Worm (Caenorhabditis elegans) whole organism, mixed stage, embryonic: ENCODE measurements around the gene T10C6.10.
"Not testable (repeated sequence)": the region's sequence is repeated elsewhere in the genome, so short reads cannot be mapped to it uniquely, and the experiment has no call there.

Experiments
- M03D4.4 ChIP-seq: sonication (generic microtip); optimal IDR thresholded peaks from 2 replicates; lab custom pipeline; 2017; ENCODE audit warnings: mild to moderate bottlenecking, missing genetic modification characterization, missing compliant biosample characterization
- bed-3 ChIP-seq: fragments of 200-800 bp; sonication (Bioruptor generic); optimal IDR thresholded peaks from 3 replicates; lab custom pipeline; 2018; ENCODE audit warnings: mild to moderate bottlenecking, missing genetic modification characterization, moderate library complexity, missing compliant biosample characterization
- blmp-1 ChIP-seq: fragments of 150-350 bp; optimal IDR thresholded peaks from 2 replicates; lab custom pipeline; 2014; ENCODE audit warnings: missing biosample characterization, missing genetic modification characterization
- ceh-39 ChIP-seq: fragments of 150-350 bp; optimal IDR thresholded peaks from 2 replicates; lab custom pipeline; 2014; ENCODE audit warnings: missing biosample characterization, missing genetic modification characterization
- ceh-43 ChIP-seq: fragments of 200-800 bp; sonication (Bioruptor generic); optimal IDR thresholded peaks from 2 replicates; lab custom pipeline; 2018; ENCODE audit warnings: mild to moderate bottlenecking, missing genetic modification characterization, moderate library complexity, missing compliant biosample characterization
- ceh-83 ChIP-seq: fragments of 200-800 bp; sonication (Bioruptor generic); optimal IDR thresholded peaks from 2 replicates; lab custom pipeline; 2018; ENCODE audit warnings: mild to moderate bottlenecking, missing genetic modification characterization, missing compliant biosample characterization
- ces-1 ChIP-seq: fragments of 150-350 bp; optimal IDR thresholded peaks from 2 replicates; lab custom pipeline; 2014; ENCODE audit warnings: missing biosample characterization, missing genetic modification reagents, missing genetic modification characterization
- cnd-1 ChIP-seq: fragments of 200-800 bp; sonication (Bioruptor generic); optimal IDR thresholded peaks from 2 replicates; lab custom pipeline; 2018; ENCODE audit warnings: mild to moderate bottlenecking, missing genetic modification characterization, missing compliant biosample characterization
- drap-1 ChIP-seq: fragments of 200-800 bp; sonication (Bioruptor generic); optimal IDR thresholded peaks from 3 replicates; lab custom pipeline; 2018; ENCODE audit warnings: mild to moderate bottlenecking, missing genetic modification characterization, missing compliant biosample characterization
- elt-1 ChIP-seq: sonication (generic microtip); optimal IDR thresholded peaks from 2 replicates; lab custom pipeline; 2017; ENCODE audit warnings: missing genetic modification characterization, mild to moderate bottlenecking, missing compliant biosample characterization, antibody characterized with exemption, moderate library complexity, borderline replicate concordance; ENCODE audit not compliant: insufficient read depth
- elt-3 ChIP-seq: fragments of 150-350 bp; optimal IDR thresholded peaks from 2 replicates; lab custom pipeline; 2014; ENCODE audit warnings: missing biosample characterization, missing genetic modification characterization
- flh-1 ChIP-seq: fragments of 200-800 bp; sonication (Bioruptor generic); optimal IDR thresholded peaks from 2 replicates; lab custom pipeline; 2018; ENCODE audit warnings: mild to moderate bottlenecking, missing genetic modification characterization, moderate library complexity, missing compliant biosample characterization
- ham-2 ChIP-seq: fragments of 200-800 bp; sonication (Bioruptor generic); optimal IDR thresholded peaks from 2 replicates; lab custom pipeline; 2018; ENCODE audit warnings: mild to moderate bottlenecking, missing genetic modification characterization, missing compliant biosample characterization
- lin-13 ChIP-seq: fragments of 150-350 bp; optimal IDR thresholded peaks from 2 replicates; lab custom pipeline; 2014; ENCODE audit warnings: missing biosample characterization, missing genetic modification characterization
- lin-32 ChIP-seq: fragments of 200-800 bp; sonication (Bioruptor generic); optimal IDR thresholded peaks from 2 replicates; lab custom pipeline; 2018; ENCODE audit warnings: mild to moderate bottlenecking, missing genetic modification characterization, missing compliant biosample characterization
- mls-2 ChIP-seq: sonication (generic microtip); optimal IDR thresholded peaks from 2 replicates; lab custom pipeline; 2016; ENCODE audit warnings: mild to moderate bottlenecking, missing genetic modification characterization, moderate library complexity, missing compliant biosample characterization
- nhr-12 ChIP-seq: fragments of 150-350 bp; optimal IDR thresholded peaks from 2 replicates; lab custom pipeline; 2014; ENCODE audit warnings: missing biosample characterization, missing genetic modification characterization
- nhr-2 ChIP-seq: fragments of 150-350 bp; optimal IDR thresholded peaks from 2 replicates; lab custom pipeline; 2014; ENCODE audit warnings: missing biosample characterization, missing genetic modification characterization
- nhr-237 ChIP-seq: fragments of 150-350 bp; optimal IDR thresholded peaks from 2 replicates; lab custom pipeline; 2014; ENCODE audit warnings: missing biosample characterization, missing genetic modification characterization
- nhr-28 ChIP-seq: fragments of 150-350 bp; optimal IDR thresholded peaks from 2 replicates; lab custom pipeline; 2014; ENCODE audit warnings: missing biosample characterization, missing genetic modification characterization
- nhr-76 ChIP-seq: sonication (generic microtip); optimal IDR thresholded peaks from 2 replicates; lab custom pipeline; 2017; ENCODE audit warnings: missing biosample characterization, missing genetic modification characterization
- pha-4 ChIP-seq: fragments of 150-350 bp; optimal IDR thresholded peaks from 2 replicates; lab custom pipeline; 2018; ENCODE audit warnings: missing biosample characterization, missing genetic modification reagents, missing genetic modification characterization
- sem-2 ChIP-seq: fragments of 200-800 bp; sonication (Bioruptor generic); optimal IDR thresholded peaks from 2 replicates; lab custom pipeline; 2018; ENCODE audit warnings: mild to moderate bottlenecking, missing genetic modification characterization, missing compliant biosample characterization
- snpc-4 ChIP-seq: fragments of 150-350 bp; optimal IDR thresholded peaks from 2 replicates; lab custom pipeline; 2014; ENCODE audit warnings: missing biosample characterization, missing genetic modification characterization
- sptf-1 ChIP-seq: sonication (generic microtip); optimal IDR thresholded peaks from 2 replicates; lab custom pipeline; 2017; ENCODE audit warnings: mild to moderate bottlenecking, missing genetic modification characterization, moderate library complexity, missing compliant biosample characterization
- tbx-8 ChIP-seq: fragments of 200-800 bp; sonication (Bioruptor generic); optimal IDR thresholded peaks from 2 replicates; lab custom pipeline; 2018; ENCODE audit warnings: mild to moderate bottlenecking, missing genetic modification characterization, moderate library complexity, missing compliant biosample characterization
- unc-120 ChIP-seq: sonication (generic microtip); optimal IDR thresholded peaks from 2 replicates; lab custom pipeline; 2017; ENCODE audit warnings: missing genetic modification characterization, missing compliant biosample characterization; ENCODE audit not compliant: poor library complexity, severe bottlenecking
- unc-39 ChIP-seq: fragments of 150-350 bp; optimal IDR thresholded peaks from 2 replicates; lab custom pipeline; 2014; ENCODE audit warnings: missing biosample characterization, missing genetic modification characterization
- zip-8 ChIP-seq: fragments of 150-350 bp; optimal IDR thresholded peaks from 2 replicates; lab custom pipeline; 2014; ENCODE audit warnings: missing biosample characterization, missing genetic modification characterization
- ztf-11 ChIP-seq: fragments of 150-350 bp; optimal IDR thresholded peaks from 2 replicates; lab custom pipeline; 2014; ENCODE audit warnings: missing biosample characterization, missing genetic modification characterization

T10C6.10 gene

DNA sequence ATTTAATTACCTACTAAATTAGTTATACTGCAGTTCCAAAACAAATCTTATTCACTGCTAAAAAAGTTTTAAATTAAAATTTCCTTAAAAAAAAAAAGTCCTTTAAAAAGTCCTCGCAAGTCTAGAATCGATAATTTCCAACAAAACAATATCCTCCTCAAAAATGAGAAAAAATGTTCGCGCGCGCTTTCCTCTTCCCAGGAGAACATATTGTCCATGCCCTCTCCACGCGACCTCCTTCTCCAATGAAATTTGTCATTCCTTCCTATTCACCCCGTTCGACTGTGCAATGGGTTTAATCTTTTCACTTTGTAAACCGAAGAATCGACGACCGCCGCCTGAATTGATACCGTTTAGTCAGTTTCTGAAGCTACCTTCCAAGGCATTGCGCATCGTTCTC, at the start of gene T10C6.10:
T10C6.10 (plus strand) TSS at position 248 of the 400 bp plus-strand sequence.
- TF ChIP-seq bed-3 (GFP tag; lab: Kevin White, UChicago) (no peak), snpc-4 (tag; lab: Kevin White, UChicago) (no peak), ztf-11 (tag; lab: Kevin White, UChicago) (no peak), zip-8 (no peak), elt-1 (tag; lab: Kevin White, UChicago) (no peak), cnd-1 (tag; lab: Kevin White, UChicago) (no peak)
- TF ChIP-seq, all 35 proteins: peak for 0

DNA sequence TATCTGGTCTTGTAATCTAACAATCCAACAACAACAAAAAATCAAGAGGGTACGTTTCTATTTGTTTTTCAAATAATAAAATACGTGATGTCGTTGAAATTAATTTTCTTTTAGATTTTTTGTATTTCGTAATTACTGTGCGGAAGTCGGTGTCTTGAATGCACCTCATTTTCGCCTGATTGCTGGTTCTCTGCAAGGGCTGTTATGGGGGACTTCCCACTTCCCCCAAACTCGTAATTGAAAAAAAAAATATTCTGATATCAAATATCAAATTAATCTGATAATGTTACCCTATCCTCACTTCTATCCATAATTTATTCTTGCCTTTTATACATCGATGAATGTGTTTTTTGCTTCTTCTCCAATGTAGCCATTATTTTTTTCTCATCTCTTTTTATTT, 48.1 kb upstream of the T10C6.10 start, which contains the start of gene F36G9.15:
F36G9.15 (minus strand) TSS at position 101 of the 400 bp plus-strand sequence.
- no peak for TF ChIP-seq tbx-8 (GFP tag; lab: Kevin White, UChicago)
- TF ChIP-seq bed-3 (GFP tag; lab: Kevin White, UChicago): no peak
- no peak for TF ChIP-seq unc-120
- no peak for TF ChIP-seq drap-1 (GFP tag; lab: Kevin White, UChicago)
- no peak for TF ChIP-seq sptf-1 (tag; lab: Kevin White, UChicago)
- no peak for TF ChIP-seq lin-13 (tag; lab: Kevin White, UChicago)

- TF ChIP-seq M03D4.4 (tag; lab: Kevin White, UChicago); lin-32 (GFP tag; lab: Kevin White, UChicago); drap-1 (GFP tag; lab: Kevin White, UChicago): not testable (repeated sequence)
These were observed 44.4 kb upstream of the T10C6.10 start, which contains the start of gene C06C6.7 for ce11 chrV:15991850-15992249. C06C6.7 (plus strand) TSS chrV:15992150.

ce11 chrV:15996655-15997186, 39.5 kb upstream of the T10C6.10 start, which contains the start of the genes C06C6.9 and C06C6.8:
C06C6.9 (minus strand) TSS chrV:15996755.
C06C6.8 (plus strand) TSS chrV:15997136.
- TF ChIP-seq ces-1 (GFP tag; lab: Kevin White, UChicago) (no peak), cnd-1 (tag; lab: Kevin White, UChicago) (no peak), elt-1 (tag; lab: Kevin White, UChicago) (no peak), lin-13 (tag; lab: Kevin White, UChicago) (no peak), mls-2 (tag; lab: Kevin White, UChicago) (no peak), zip-8 (no peak), nhr-237 (tag; lab: Kevin White, UChicago) (no peak), elt-3 (no peak), flh-1 (GFP tag; lab: Kevin White, UChicago) (no peak), unc-39 (tag; lab: Kevin White, UChicago) (no peak), nhr-12 (tag; lab: Kevin White, UChicago) (no peak), ham-2 (GFP tag; lab: Kevin White, UChicago) (no peak), nhr-76 (tag; lab: Kevin White, UChicago) (no peak), sem-2 (no peak), snpc-4 (tag; lab: Kevin White, UChicago) (no peak)

- no peak for TF ChIP-seq nhr-28 (tag; lab: Kevin White, UChicago)
- TF ChIP-seq pha-4: peak; percentile 36
These were observed 35.8 kb upstream of the T10C6.10 start, which contains the start of gene nhr-50 for ce11 chrV:16000433-16000832. nhr-50 (minus strand) TSS chrV:16000631.

- TF ChIP-seq lin-32 (GFP tag; lab: Kevin White, UChicago) (no peak), blmp-1 (tag; lab: Kevin White, UChicago) (no peak), nhr-2 (tag; lab: Kevin White, UChicago) (no peak), mls-2 (tag; lab: Kevin White, UChicago) (no peak), ceh-39 (no peak), ztf-11 (tag; lab: Kevin White, UChicago) (no peak), nhr-76 (tag; lab: Kevin White, UChicago) (no peak), nhr-237 (tag; lab: Kevin White, UChicago) (no peak), drap-1 (GFP tag; lab: Kevin White, UChicago) (no peak), lin-13 (tag; lab: Kevin White, UChicago) (no peak), pha-4 (no peak), ceh-43 (GFP tag; lab: Kevin White, UChicago) (no peak), ceh-83 (GFP tag; lab: Kevin White, UChicago) (no peak), bed-3 (GFP tag; lab: Kevin White, UChicago) (no peak)
These were observed 33.9 kb upstream of the T10C6.10 start, which contains the start of gene nhr-63 for ce11 chrV:16002288-16002687. nhr-63 (plus strand) TSS chrV:16002588.
